Worm (Caenorhabditis elegans) whole organism, young adult: ENCODE measurements around the gene Y81G3A.1.

Experiments
- F10E7.11 ChIP-seq: sonication (generic microtip); optimal IDR thresholded peaks from 2 replicates; lab custom pipeline; 2017; ENCODE audit warnings: mild to moderate bottlenecking, missing genetic modification characterization, moderate library complexity, missing compliant biosample characterization
- ama-1 ChIP-seq, 3 experiments: fragments of 150-350 bp in 1 of 3; sonication (generic microtip) in 2 of 3; optimal IDR thresholded peaks; 2 replicates each; lab custom pipeline; 2014 to 2018; ENCODE audit warnings: missing biosample characterization in 2 of 3, missing genetic modification characterization in 2 of 3, missing genetic modification reagents in 2 of 3
- cebp-1 ChIP-seq, 2 experiments: fragments of 200-800 bp in 1 of 2; sonication (Bioruptor generic) in 1 of 2; sonication (generic microtip) in 1 of 2; IDR thresholded peaks in 1 of 2; optimal IDR thresholded peaks in 1 of 2; 2 replicates each; pipeline versions ENCODE4 v1.3.6 to Lab custom; 2017 to 2022; ENCODE audit warnings: missing compliant biosample characterization in 2 of 2, missing genetic modification characterization in 2 of 2, mild to moderate bottlenecking in 1 of 2, missing genetic modification reagents in 1 of 2, moderate library complexity in 1 of 2
- cebp-2 ChIP-seq: fragments of 200-800 bp; sonication (Bioruptor generic); IDR thresholded peaks from 2 replicates; pipeline ENCODE4 v1.3.6; 2022; ENCODE audit warnings: missing genetic modification characterization, missing compliant biosample characterization
- ceh-27 ChIP-seq: fragments of 200-800 bp; sonication (Bioruptor generic); optimal IDR thresholded peaks from 2 replicates; lab custom pipeline; 2018; ENCODE audit warnings: mild to moderate bottlenecking, missing genetic modification characterization, moderate library complexity, missing compliant biosample characterization
- efl-1 ChIP-seq: fragments of 150-350 bp; optimal IDR thresholded peaks from 2 replicates; lab custom pipeline; 2014; ENCODE audit warnings: missing biosample characterization, missing genetic modification reagents, missing genetic modification characterization
- ets-4 ChIP-seq: fragments of 200-800 bp; sonication (Bioruptor generic); optimal IDR thresholded peaks from 2 replicates; lab custom pipeline; 2018; ENCODE audit warnings: mild to moderate bottlenecking, missing genetic modification characterization, missing compliant biosample characterization
- fkh-3 ChIP-seq: sonication (generic microtip); optimal IDR thresholded peaks from 2 replicates; lab custom pipeline; 2016; ENCODE audit warnings: mild to moderate bottlenecking, missing genetic modification characterization, missing compliant biosample characterization
- lin-54 ChIP-seq: fragments of 200-800 bp; sonication (Bioruptor generic); optimal IDR thresholded peaks from 2 replicates; lab custom pipeline; 2018; ENCODE audit warnings: mild to moderate bottlenecking, missing genetic modification characterization, missing compliant biosample characterization
- nfya-1 ChIP-seq: sonication (generic microtip); optimal IDR thresholded peaks from 2 replicates; lab custom pipeline; 2017; ENCODE audit warnings: antibody characterized with exemption, missing compliant biosample characterization, missing genetic modification characterization, borderline replicate concordance; ENCODE audit not compliant: insufficient read depth
- nhr-27 ChIP-seq: fragments of 200-800 bp; sonication (Bioruptor generic); optimal IDR thresholded peaks from 2 replicates; lab custom pipeline; 2018; ENCODE audit warnings: mild to moderate bottlenecking, missing genetic modification characterization, moderate library complexity, missing compliant biosample characterization
- pha-4 ChIP-seq: fragments of 150-350 bp; sonication (generic microtip); optimal IDR thresholded peaks from 2 replicates; lab custom pipeline; 2014; ENCODE audit warnings: missing biosample characterization, missing genetic modification reagents, missing genetic modification characterization
- snpc-4 ChIP-seq, 5 experiments: fragments of 150-350 bp in 1 of 5; sonication (generic microtip) in 4 of 5; optimal IDR thresholded peaks; 2 replicates each; lab custom pipeline; 2014 to 2018; ENCODE audit warnings: missing genetic modification characterization in 5 of 5, missing biosample characterization in 3 of 5, antibody characterized with exemption in 2 of 5, mild to moderate bottlenecking in 2 of 5, missing compliant biosample characterization in 2 of 5, missing genotype in 2 of 5, moderate library complexity in 2 of 5, missing genetic modification reagents in 1 of 5

ce11 chrII:13036717-13037116, 47.0 kb downstream of the Y81G3A.1 start, which contains the start of gene F18A11.3:
- TF ChIP-seq nfya-1 (tag; lab: Kevin White, UChicago), result no peak
- no peak for TF ChIP-seq snpc-4 (GFP tag; optimal IDR thresholded peaks at IDR 0.05; lab: Kevin White, UChicago)
- no peak for TF ChIP-seq snpc-4 (tag; optimal IDR thresholded peaks at IDR 0.05; lab: Kevin White, UChicago)
- no peak for TF ChIP-seq F10E7.11
- TF ChIP-seq cebp-1 (GFP tag; IDR thresholded peaks at IDR 0.05; lab: Robert Waterston, UW), result no peak
- no peak for TF ChIP-seq cebp-1 (tag; optimal IDR thresholded peaks at IDR 0.05; lab: Kevin White, UChicago)
- TF ChIP-seq ama-1 (optimal IDR thresholded peaks at IDR 0.05; lab: Kevin White, UChicago), result no peak
- no peak for TF ChIP-seq ama-1 (GFP tag; optimal IDR thresholded peaks at IDR 0.05; lab: Kevin White, UChicago)
- no peak for TF ChIP-seq ets-4
- TF ChIP-seq ceh-27, result no peak
- no peak for TF ChIP-seq nhr-27 (tag; lab: Kevin White, UChicago)
- no peak for TF ChIP-seq cebp-2
- TF ChIP-seq lin-54 (GFP tag; lab: Kevin White, UChicago), result no peak
- TF ChIP-seq pha-4 (tag; lab: Kevin White, UChicago), result no peak
- no peak for TF ChIP-seq fkh-3 (tag; lab: Kevin White, UChicago)
- no peak for TF ChIP-seq efl-1
